Worm (Caenorhabditis elegans): ENCODE data around the gene dim-1.

The dim-1 gene

ce11 chrX:8021609-8022008 is 36.4 kb downstream of the dim-1 start (continued):
- TF ChIP-seq lir-1 (GFP tag; conservative IDR thresholded peaks at IDR 0.05) (peak; percentile 16; the same call in 1 of the 2 replicates), lag-1 (GFP tag; IDR thresholded peaks at IDR 0.05) (no peak), mel-28 (tag; optimal IDR thresholded peaks at IDR 0.05; ENCODE audit: borderline replicate concordance) (no peak), let-607 (tag; optimal IDR thresholded peaks at IDR 0.05) (peak; percentile 10 to 25), lin-26 (GFP tag; IDR thresholded peaks at IDR 0.05) (peak; percentile 37; the same call in 1 of the 2 replicates), nhr-80 (tag; optimal IDR thresholded peaks at IDR 0.05) (peak; percentile 33), efl-1 (GFP tag; optimal IDR thresholded peaks at IDR 0.05) (no peak), hlh-12 (tag; optimal IDR thresholded peaks at IDR 0.05) (no peak), somi-1 (GFP tag; optimal IDR thresholded peaks at IDR 0.05) (peak; percentile 61), nhr-120 (GFP tag; IDR thresholded peaks at IDR 0.05) (no peak), ekl-4 (GFP tag; IDR thresholded peaks at IDR 0.05) (peak; percentile 61), Y56A3A.18 (GFP tag; IDR thresholded peaks at IDR 0.05) (no peak), dpff-1 (tag; optimal IDR thresholded peaks at IDR 0.05) (no peak), F22D6.2 (tag; optimal IDR thresholded peaks at IDR 0.05) (no peak), chd-7 (tag; optimal IDR thresholded peaks at IDR 0.05) (peak; percentile 82), ceh-91 (GFP tag; IDR thresholded peaks at IDR 0.05) (no peak), ztf-26 (tag; optimal IDR thresholded peaks at IDR 0.05) (peak; percentile 7), ccch-3 (GFP tag; optimal IDR thresholded peaks at IDR 0.05) (no peak), T26A5.8 (tag; optimal IDR thresholded peaks at IDR 0.05) (no peak), T07F8.4 (tag; optimal IDR thresholded peaks at IDR 0.05) (peak; percentile 18), ztf-25 (GFP tag; IDR thresholded peaks at IDR 0.05) (0 out of 2 replicates have a peak, but pooled peaks have one; percentile 42), B0336.3 (GFP tag; IDR thresholded peaks at IDR 0.05) (peak; percentile 79), ceh-27 (GFP tag; optimal IDR thresholded peaks at IDR 0.05) (peak; percentile 33), attf-5 (GFP tag; optimal IDR thresholded peaks at IDR 0.05) (peak; percentile 55), fkh-3 (tag; optimal IDR thresholded peaks at IDR 0.05) (no peak), atf-7 (tag; optimal IDR thresholded peaks at IDR 0.05) (peak; percentile 43), lin-54 (GFP tag; optimal IDR thresholded peaks at IDR 0.05) (peak; percentile 12), rec-8 (tag; optimal IDR thresholded peaks at IDR 0.05) (no peak), F55B11.4 (tag; optimal IDR thresholded peaks at IDR 0.05; ENCODE audit: borderline replicate concordance, insufficient read depth) (no peak), F52B5.7 (tag; optimal IDR thresholded peaks at IDR 0.05) (peak; percentile 61), F57C9.4 (tag; optimal IDR thresholded peaks at IDR 0.05) (no peak), egl-18 (GFP tag; IDR thresholded peaks at IDR 0.05) (no peak), ZK185.1 (tag; optimal IDR thresholded peaks at IDR 0.05; ENCODE audit: poor library complexity, severe bottlenecking) (peak; percentile 36), tlf-1 (GFP tag; optimal IDR thresholded peaks at IDR 0.05) (peak; percentile 12), Y53G8AR.9 (GFP tag; conservative IDR thresholded peaks at IDR 0.05) (no peak), nfya-1 (tag; optimal IDR thresholded peaks at IDR 0.05; ENCODE audit: borderline replicate concordance, insufficient read depth) (no peak), F39B2.1 (GFP tag; IDR thresholded peaks at IDR 0.05) (no peak), ets-4 (GFP tag; optimal IDR thresholded peaks at IDR 0.05) (peak; percentile 40), Y53F4B.3 (GFP tag; IDR thresholded peaks at IDR 0.05) (no peak), C06A6.2 (GFP tag; conservative IDR thresholded peaks at IDR 0.05) (peak; percentile 65), lin-35 (GFP tag; optimal IDR thresholded peaks at IDR 0.05) (peak in 1 of 3 experiments; percentile 71), nhr-27 (tag; optimal IDR thresholded peaks at IDR 0.05) (no peak), zfh-2 (GFP tag; conservative IDR thresholded peaks at IDR 0.05) (peak; percentile 93), unc-62 (GFP tag; optimal IDR thresholded peaks at IDR 0.05) (no peak), nfya-2 (GFP tag; IDR thresholded peaks at IDR 0.05) (no peak), ceh-79 (tag; optimal IDR thresholded peaks at IDR 0.05) (no peak), tbx-9 (tag; optimal IDR thresholded peaks at IDR 0.05; ENCODE audit: borderline replicate concordance) (no peak), nhr-90 (tag; optimal IDR thresholded peaks at IDR 0.05) (no peak), hmg-1.2 (GFP tag; IDR thresholded peaks at IDR 0.05) (peak; percentile 54)
